Worm (Caenorhabditis elegans): ENCODE measurements around the gene W04E12.5.

- TF ChIP-seq fos-1 (tag; optimal IDR thresholded peaks at IDR 0.05) (no peak), lsy-2 (tag; optimal IDR thresholded peaks at IDR 0.05) (no peak), skn-1 (tag; optimal IDR thresholded peaks at IDR 0.05) (no peak), ceh-62 (tag; optimal IDR thresholded peaks at IDR 0.05) (no peak)
Measured at ce11 chrV:19767719-19768118, 21.8 kb downstream of the W04E12.5 start.
